Fruit fly (Drosophila melanogaster): ENCODE measurements around the gene CG3808.

CG3808 gene

DNA sequence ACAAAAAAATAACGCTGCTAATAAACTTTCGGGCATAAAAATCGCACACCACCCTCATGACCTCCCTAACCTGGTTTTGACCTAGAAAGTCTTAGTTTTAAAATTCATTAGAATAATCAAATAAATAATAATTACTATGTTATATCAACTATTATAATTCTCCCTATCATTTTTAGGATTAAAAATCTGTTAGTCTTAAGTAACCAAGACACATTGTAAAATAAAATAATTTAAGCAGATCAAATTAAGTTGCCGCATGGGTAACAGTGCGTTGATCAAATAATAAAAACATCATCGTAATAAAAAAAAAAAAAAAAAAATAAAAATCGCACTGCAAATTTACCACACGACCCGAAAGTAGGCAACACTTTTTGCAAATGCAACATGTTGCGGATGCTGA lies 8.4 kb upstream of the CG3808 start:
- peak; percentile 55 for TF ChIP-seq CG5180 (GFP tag; optimal IDR thresholded peaks at IDR 0.05)
- peak; percentile 99 for TF ChIP-seq CG11504 (tag; optimal IDR thresholded peaks at IDR 0.05)

DNA sequence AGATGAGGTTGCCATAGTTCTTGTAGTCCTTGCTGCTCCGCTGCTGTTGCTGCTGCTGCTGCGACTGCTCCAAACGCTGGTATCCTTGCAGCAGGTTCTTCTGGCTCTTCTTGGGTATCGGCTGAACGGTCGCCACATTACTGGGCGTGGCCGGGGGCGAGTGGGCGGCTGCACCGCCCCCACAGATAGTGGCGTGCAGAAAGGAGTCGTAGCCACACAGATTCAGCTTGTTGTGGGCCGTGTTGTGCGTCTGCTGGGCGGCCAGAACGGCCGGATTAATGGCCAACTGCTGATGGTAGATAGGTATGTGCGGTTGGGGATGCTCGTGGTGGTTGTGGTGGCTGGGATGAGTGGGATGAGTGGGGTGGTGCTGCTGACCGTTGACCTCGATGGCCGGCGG lies 5.0 kb upstream of the CG3808 start:
- TF ChIP-seq sens (GFP tag) (peak; percentile 70), Ets65A (GFP tag) (peak; percentile 90), Med (GFP tag) (peak; percentile 63), CG34376 (GFP tag; optimal IDR thresholded peaks at IDR 0.05) (no peak), bab2 (GFP tag; optimal IDR thresholded peaks at IDR 0.05) (no peak), CG9609 (GFP tag; optimal IDR thresholded peaks at IDR 0.05) (no peak), wdn (GFP tag; IDR thresholded peaks at IDR 0.05) (no peak)

DNA sequence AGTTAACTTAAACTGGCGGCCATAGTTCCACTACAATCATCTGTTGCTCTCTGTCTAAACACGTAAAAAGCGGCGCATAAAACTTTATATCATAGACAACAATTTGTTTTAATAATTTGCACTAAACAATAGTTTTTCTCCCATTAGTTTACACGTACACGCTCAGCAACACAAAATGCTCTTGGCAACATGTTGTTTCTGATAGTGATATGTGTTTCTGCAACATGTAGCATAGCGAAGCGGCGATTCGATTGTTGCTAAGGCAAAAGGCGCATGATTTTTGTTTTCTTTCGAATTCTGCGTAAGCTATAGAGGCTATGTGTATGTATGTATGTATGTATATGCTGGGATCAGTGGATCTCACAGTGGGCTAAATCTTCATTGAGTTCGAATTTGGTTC lies 3.7 kb upstream of the CG3808 start:
- TF ChIP-seq CG11504 (tag; optimal IDR thresholded peaks at IDR 0.05), result peak; percentile 99
- TF ChIP-seq yki (optimal IDR thresholded peaks at IDR 0.05), result no peak
- 0 out of 3 replicates have a peak, but pooled peaks have one; percentile 73 for TF ChIP-seq CG2199 (GFP tag; IDR thresholded peaks at IDR 0.05)

DNA sequence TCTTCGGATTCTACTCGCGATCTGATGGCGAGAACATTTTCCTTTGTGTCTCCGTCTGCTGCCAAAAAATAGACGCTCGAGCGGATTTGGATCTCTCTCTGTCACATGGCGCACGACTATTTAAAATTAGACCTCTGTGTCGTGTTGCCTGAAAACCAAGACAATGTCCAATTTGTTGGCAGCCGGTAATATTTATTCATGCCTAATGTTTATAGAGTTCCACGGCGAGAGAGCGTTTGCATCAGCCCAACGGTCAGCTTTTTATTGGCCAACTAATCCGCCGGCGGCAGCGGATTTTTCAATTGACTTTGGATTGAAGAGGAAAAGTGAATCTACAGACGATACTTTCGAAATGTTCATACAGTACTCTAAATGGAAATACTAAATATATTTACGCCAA lies 2.8 kb upstream of the CG3808 start, which contains the start of gene SmydA-2:
SmydA-2 (minus strand) TSS at position 33 of the 400 bp plus-strand sequence.
- TF ChIP-seq CG2129 (GFP tag; IDR thresholded peaks at IDR 0.05; ENCODE audit: partially characterized antibody), result no peak
- TF ChIP-seq crp (GFP tag; optimal IDR thresholded peaks at IDR 0.05), result no peak
- TF ChIP-seq CG14441 (GFP tag; IDR thresholded peaks at IDR 0.05), result no peak
- no peak for TF ChIP-seq Mad (GFP tag; optimal IDR thresholded peaks at IDR 0.05)
- TF ChIP-seq Scr (GFP tag; IDR thresholded peaks at IDR 0.05; ENCODE audit: partially characterized antibody), result no peak
- TF ChIP-seq CG10274 (GFP tag; optimal IDR thresholded peaks at IDR 0.05), result no peak
- TF ChIP-seq Lim3 (GFP tag; IDR thresholded peaks at IDR 0.05), result no peak
- no peak for TF ChIP-seq CG10543 (GFP tag; optimal IDR thresholded peaks at IDR 0.05)
- TF ChIP-seq CG34376 (GFP tag; optimal IDR thresholded peaks at IDR 0.05), result no peak
- peak; percentile 20 for TF ChIP-seq hkb (optimal IDR thresholded peaks at IDR 0.05)
- TF ChIP-seq hkb (GFP tag; IDR thresholded peaks at IDR 0.05), result no peak
- no peak for TF ChIP-seq insv (GFP tag; optimal IDR thresholded peaks at IDR 0.05)
- TF ChIP-seq HLHmδ (GFP tag; optimal IDR thresholded peaks at IDR 0.05), result no peak
- TF ChIP-seq tll (GFP tag; optimal IDR thresholded peaks at IDR 0.05), result no peak
- no peak for TF ChIP-seq CG11093 (GFP tag; IDR thresholded peaks at IDR 0.05)
- no peak for TF ChIP-seq CG14965 (GFP tag; optimal IDR thresholded peaks at IDR 0.05; ENCODE audit: borderline replicate concordance)
- TF ChIP-seq Hsf (GFP tag; optimal IDR thresholded peaks at IDR 0.05), result no peak
- TF ChIP-seq ewg (GFP tag; optimal IDR thresholded peaks at IDR 0.05), result no peak
- TF ChIP-seq CG7271 (tag; optimal IDR thresholded peaks at IDR 0.05), result no peak
- TF ChIP-seq dm (GFP tag; optimal IDR thresholded peaks at IDR 0.05), result no peak
- TF ChIP-seq ci (GFP tag; IDR thresholded peaks at IDR 0.05), result peak; percentile 52; the same call in 1 of the 3 replicates
- TF ChIP-seq h (optimal IDR thresholded peaks at IDR 0.05), result no peak
- TF ChIP-seq unc-4 (GFP tag; IDR thresholded peaks at IDR 0.05; ENCODE audit: partially characterized antibody), result no peak
- peak; percentile 50 for TF ChIP-seq CG11504 (tag; optimal IDR thresholded peaks at IDR 0.05)
- no peak for TF ChIP-seq Blimp-1 (GFP tag; optimal IDR thresholded peaks at IDR 0.05)
- TF ChIP-seq CG2202 (tag; optimal IDR thresholded peaks at IDR 0.05), result no peak
- TF ChIP-seq usp (GFP tag; optimal IDR thresholded peaks at IDR 0.05), result no peak
- TF ChIP-seq sob (GFP tag; IDR thresholded peaks at IDR 0.05), result peak; percentile 16; the same call in 1 of the 2 replicates
- TF ChIP-seq Med (GFP tag), result peak; percentile 58
- TF ChIP-seq CG7963 (GFP tag; IDR thresholded peaks at IDR 0.05; ENCODE audit: partially characterized antibody), result no peak
- TF ChIP-seq TFAM (GFP tag; optimal IDR thresholded peaks at IDR 0.05), result no peak
- TF ChIP-seq Ssrp (tag; optimal IDR thresholded peaks at IDR 0.05), result no peak
- no peak for TF ChIP-seq CG18476 (GFP tag; optimal IDR thresholded peaks at IDR 0.05)
- no peak for TF ChIP-seq CG8478 (optimal IDR thresholded peaks at IDR 0.05)
- TF ChIP-seq gcm2 (GFP tag; optimal IDR thresholded peaks at IDR 0.05), result no peak
- TF ChIP-seq E2f1 (GFP tag; IDR thresholded peaks at IDR 0.05), result no peak
- no peak for TF ChIP-seq CG13123 (GFP tag; optimal IDR thresholded peaks at IDR 0.05)
- no peak for TF ChIP-seq Kr (GFP tag; optimal IDR thresholded peaks at IDR 0.05)
